Fruit fly (Drosophila melanogaster): Measurements from ENCODE around the gene HBS1.

DNA sequence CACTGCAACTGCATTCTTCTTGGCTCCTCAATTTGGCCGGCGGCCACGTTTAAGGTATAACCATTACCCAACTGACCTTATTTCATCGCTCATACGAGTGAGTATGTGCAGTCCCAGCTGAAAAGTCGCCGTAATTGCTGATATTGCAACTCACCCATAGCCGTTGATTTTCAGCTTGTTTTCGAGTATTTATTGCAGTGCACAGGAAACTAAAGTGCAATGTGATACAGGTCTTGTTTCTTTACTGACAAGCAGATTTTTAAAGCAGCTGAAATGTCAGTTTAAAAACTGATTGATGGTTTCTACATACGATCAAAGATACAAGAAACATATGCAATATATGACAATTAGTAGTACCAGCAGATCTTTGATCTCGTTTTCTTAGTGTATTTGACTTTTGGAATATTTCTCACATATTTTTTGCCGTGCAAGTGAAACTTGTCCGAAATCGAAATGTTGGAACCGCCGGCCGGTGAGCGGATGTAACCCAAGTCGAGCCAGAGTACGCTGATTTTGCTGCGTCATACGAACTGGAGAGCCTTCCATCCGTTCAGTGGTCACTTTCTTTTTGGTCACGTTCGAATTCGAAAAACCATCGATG, 23.0 kb upstream of the HBS1 start:
- no peak for TF ChIP-seq usp (GFP tag; optimal IDR thresholded peaks at IDR 0.05)
- no peak for TF ChIP-seq psq (GFP tag; optimal IDR thresholded peaks at IDR 0.05)
- TF ChIP-seq br (GFP tag; optimal IDR thresholded peaks at IDR 0.05) = no peak
- TF ChIP-seq Dfd (GFP tag; optimal IDR thresholded peaks at IDR 0.05) = no peak
- no peak for TF ChIP-seq OdsH (GFP tag; optimal IDR thresholded peaks at IDR 0.05)

Data from whole organism, wandering third instar larva.